Worm (Caenorhabditis elegans) whole organism, L3 larva: ENCODE results near the gene vps-54.

Experiments
- R02D3.7 ChIP-seq: fragments of 150-350 bp; optimal IDR thresholded peaks from 2 replicates; lab custom pipeline; 2014; ENCODE audit warnings: missing biosample characterization, missing genetic modification characterization
- ama-1 ChIP-seq: fragments of 150-350 bp; optimal IDR thresholded peaks from 2 replicates; lab custom pipeline; 2018
- ceh-82 ChIP-seq: fragments of 150-350 bp; optimal IDR thresholded peaks from 2 replicates; lab custom pipeline; 2014; ENCODE audit warnings: missing biosample characterization, missing genetic modification characterization
- elt-3 ChIP-seq, 3 experiments: fragments of 150-350 bp in 1 of 3; sonication (generic microtip) in 2 of 3; optimal IDR thresholded peaks; 2 replicates in 2 of 3; 4 replicates in 1 of 3; lab custom pipeline; 2014 to 2017; ENCODE audit warnings: missing biosample characterization in 3 of 3, missing genetic modification characterization in 3 of 3
- fos-1 ChIP-seq: fragments of 150-350 bp; optimal IDR thresholded peaks from 2 replicates; lab custom pipeline; 2014; ENCODE audit warnings: missing biosample characterization, missing genetic modification characterization
- nhr-77 ChIP-seq: fragments of 150-350 bp; optimal IDR thresholded peaks from 2 replicates; lab custom pipeline; 2014; ENCODE audit warnings: missing biosample characterization, missing genetic modification characterization
- pha-4 ChIP-seq: fragments of 150-350 bp; optimal IDR thresholded peaks from 2 replicates; lab custom pipeline; 2014; ENCODE audit warnings: missing biosample characterization, missing genetic modification reagents, missing genetic modification characterization
- pqm-1 ChIP-seq: fragments of 150-350 bp; optimal IDR thresholded peaks from 2 replicates; lab custom pipeline; 2017; ENCODE audit warnings: missing biosample characterization, missing genetic modification characterization, inconsistent platforms
- unc-39 ChIP-seq: sonication (generic microtip); optimal IDR thresholded peaks from 4 replicates; lab custom pipeline; 2017; ENCODE audit warnings: missing biosample characterization, missing genetic modification characterization

DNA sequence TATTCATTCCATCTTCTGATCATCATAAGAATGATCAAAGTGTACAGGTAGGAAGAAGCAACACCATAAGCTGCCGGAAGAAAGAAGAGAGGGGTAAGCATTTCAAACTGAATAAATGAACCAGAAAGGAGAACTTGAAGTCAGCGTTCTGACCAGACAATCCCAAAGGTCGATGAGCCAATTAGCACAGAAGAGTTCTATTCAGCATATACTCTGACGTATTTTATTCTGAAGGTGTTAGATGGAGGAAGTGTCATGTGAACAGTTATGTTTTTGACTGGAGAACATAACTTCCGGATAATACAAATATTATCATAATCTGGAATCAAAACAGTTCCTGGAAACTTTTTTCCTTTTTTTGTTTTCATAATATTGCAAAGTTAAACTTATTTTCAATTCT lies 12.5 kb upstream of the vps-54 start, which contains the start of gene srg-32:
- TF ChIP-seq pha-4 (tag; lab: Kevin White, UChicago) (no peak), R02D3.7 (tag; lab: Kevin White, UChicago) (no peak), elt-3 (tag; optimal IDR thresholded peaks at IDR 0.05; lab: Kevin White, UChicago) (no peak), fos-1 (tag; lab: Kevin White, UChicago) (no peak), ama-1 (lab: Kevin White, UChicago) (no peak), nhr-77 (tag; lab: Kevin White, UChicago) (no peak), pqm-1 (tag; lab: Kevin White, UChicago) (no peak), unc-39 (no peak), ceh-82 (tag; lab: Kevin White, UChicago) (no peak)
